Worm (Caenorhabditis elegans): ENCODE data around the gene mdt-10.

- TF ChIP-seq nhr-11 (tag; optimal IDR thresholded peaks at IDR 0.05) (no peak), elt-3 (tag; optimal IDR thresholded peaks at IDR 0.05) (no peak), lin-39 (tag; optimal IDR thresholded peaks at IDR 0.05) (no peak), aly-2 (tag; optimal IDR thresholded peaks at IDR 0.05) (no peak), snpc-4 (tag; optimal IDR thresholded peaks at IDR 0.05) (no peak), sem-4 (tag; optimal IDR thresholded peaks at IDR 0.05) (no peak), sma-9 (GFP tag; optimal IDR thresholded peaks at IDR 0.05) (no peak), sma-9 (tag; optimal IDR thresholded peaks at IDR 0.05) (no peak)
These were observed 25.6 kb upstream of the mdt-10 start, which contains the start of gene perm-1 for ce11 chrII:7880373-7880862.

All from whole organism, L2 larva.